Worm (Caenorhabditis elegans) whole organism, L4 larva: Measurements from ENCODE around the gene Y37E11B.2.
A peak's percentile ranks its signal among the peaks of the same experiment; 100 is the strongest.

Source experiments
- D1046.2 ChIP-seq: fragments of 200-800 bp; sonication (Bioruptor generic); IDR thresholded peaks from 2 replicates; pipeline ENCODE4 v1.3.6; 2022; ENCODE audit warnings: missing genetic modification characterization, missing compliant biosample characterization
- T20F7.1 ChIP-seq: fragments of 200-800 bp; sonication (Bioruptor generic); optimal IDR thresholded peaks from 2 replicates; lab custom pipeline; 2018; ENCODE audit warnings: mild to moderate bottlenecking, missing genetic modification characterization, missing compliant biosample characterization
- Y75B8A.6 ChIP-seq: fragments of 200-800 bp; sonication (Bioruptor generic); IDR thresholded peaks from 2 replicates; pipeline ENCODE4 v1.3.6; 2022; ENCODE audit warnings: missing genetic modification reagents, missing genetic modification characterization, missing compliant biosample characterization
- aha-1 ChIP-seq: fragments of 150-350 bp; peaks from one replicate; lab custom pipeline; 2014; ENCODE audit warnings: missing biosample characterization, missing genetic modification characterization
- aly-2 ChIP-seq: sonication (generic microtip); optimal IDR thresholded peaks from 2 replicates; lab custom pipeline; 2018; ENCODE audit warnings: missing biosample characterization, missing genetic modification characterization
- ama-1 ChIP-seq: fragments of 150-350 bp; optimal IDR thresholded peaks from 2 replicates; lab custom pipeline; 2014; ENCODE audit warnings: inconsistent platforms, mixed read lengths
- attf-4 ChIP-seq: sonication (generic microtip); optimal IDR thresholded peaks from 3 replicates; lab custom pipeline; 2017; ENCODE audit warnings: missing biosample characterization, missing genetic modification characterization
- ceh-28 ChIP-seq: fragments of 150-350 bp; optimal IDR thresholded peaks from 2 replicates; lab custom pipeline; 2014; ENCODE audit warnings: missing biosample characterization, missing genetic modification reagents, missing genetic modification characterization
- ceh-32 ChIP-seq: sonication (generic microtip); optimal IDR thresholded peaks from 2 replicates; lab custom pipeline; 2016; ENCODE audit warnings: mild to moderate bottlenecking, missing genetic modification characterization, missing compliant biosample characterization; ENCODE audit not compliant: poor library complexity
- ceh-82 ChIP-seq: sonication (generic microtip); optimal IDR thresholded peaks from 2 replicates; lab custom pipeline; 2017; ENCODE audit warnings: missing biosample characterization, missing genetic modification characterization
- ces-1 ChIP-seq: fragments of 150-350 bp; sonication (generic microtip); optimal IDR thresholded peaks from 4 replicates; lab custom pipeline; 2014; ENCODE audit warnings: missing biosample characterization, missing genetic modification reagents, missing genetic modification characterization
- ctbp-1 ChIP-seq: fragments of 200-800 bp; sonication (Bioruptor generic); IDR thresholded peaks from 2 replicates; pipeline ENCODE4 v1.3.6; 2022; ENCODE audit warnings: missing genetic modification reagents, missing genetic modification characterization, missing compliant biosample characterization
- daf-12 ChIP-seq: fragments of 150-350 bp; optimal IDR thresholded peaks from 2 replicates; lab custom pipeline; 2014; ENCODE audit warnings: missing biosample characterization, missing genetic modification reagents, missing genetic modification characterization
- dmd-9 ChIP-seq: fragments of 200-800 bp; sonication (Bioruptor generic); IDR thresholded peaks from 2 replicates; pipeline ENCODE4 v1.3.6; 2022; ENCODE audit warnings: missing genetic modification reagents, missing genetic modification characterization, missing compliant biosample characterization
- dpl-1 ChIP-seq: fragments of 150-350 bp; optimal IDR thresholded peaks from 2 replicates; lab custom pipeline; 2014; ENCODE audit warnings: missing biosample characterization, missing genetic modification reagents, missing genetic modification characterization
- duxl-1 ChIP-seq: sonication (generic microtip); optimal IDR thresholded peaks from 2 replicates; lab custom pipeline; 2016; ENCODE audit warnings: mild to moderate bottlenecking, missing genetic modification characterization, moderate library complexity, missing compliant biosample characterization; ENCODE audit not compliant: poor library complexity
- dve-1 ChIP-seq: sonication (generic microtip); optimal IDR thresholded peaks from 2 replicates; lab custom pipeline; 2017; ENCODE audit warnings: antibody characterized with exemption, mild to moderate bottlenecking, missing genetic modification characterization, missing compliant biosample characterization; ENCODE audit not compliant: insufficient read depth
- egl-27 ChIP-seq: sonication (generic microtip); optimal IDR thresholded peaks from 3 replicates; lab custom pipeline; 2017; ENCODE audit warnings: missing biosample characterization, missing genetic modification reagents, missing genetic modification characterization
- egl-43 ChIP-seq: fragments of 200-800 bp; sonication (Bioruptor generic); IDR thresholded peaks from 2 replicates; pipeline ENCODE4 v1.3.6; 2022; ENCODE audit warnings: missing genetic modification reagents, missing genetic modification characterization, missing compliant biosample characterization
- fos-1 ChIP-seq: fragments of 150-350 bp; optimal IDR thresholded peaks from 2 replicates; lab custom pipeline; 2014; ENCODE audit warnings: missing biosample characterization, missing genetic modification characterization
- hif-1 ChIP-seq, 2 experiments: sonication (generic microtip); optimal IDR thresholded peaks; 2 replicates each; lab custom pipeline; 2016 to 2017; ENCODE audit warnings: missing compliant biosample characterization in 2 of 2, missing genetic modification characterization in 2 of 2, missing genetic modification reagents in 2 of 2, missing genotype in 2 of 2, mild to moderate bottlenecking in 1 of 2
- hmg-1.1 ChIP-seq: fragments of 200-800 bp; sonication (Bioruptor generic); IDR thresholded peaks from 2 replicates; pipeline ENCODE4 v1.3.6; 2022; ENCODE audit warnings: missing genetic modification reagents, missing genetic modification characterization, missing compliant biosample characterization
- lim-7 ChIP-seq: fragments of 200-800 bp; sonication (Bioruptor generic); IDR thresholded peaks from 2 replicates; pipeline ENCODE4 v1.3.6; 2022; ENCODE audit warnings: missing genetic modification characterization, missing compliant biosample characterization
- lin-1 ChIP-seq: fragments of 200-800 bp; sonication (Bioruptor generic); IDR thresholded peaks from 2 replicates; pipeline ENCODE4 v1.3.6; 2022; ENCODE audit warnings: missing genetic modification reagents, missing genetic modification characterization, missing compliant biosample characterization
- lin-13 ChIP-seq: fragments of 150-350 bp; optimal IDR thresholded peaks from 2 replicates; lab custom pipeline; 2014; ENCODE audit warnings: missing biosample characterization, missing genetic modification reagents, missing genetic modification characterization
- lin-29 ChIP-seq: fragments of 200-800 bp; sonication (Bioruptor generic); IDR thresholded peaks from 2 replicates; pipeline ENCODE4 v1.3.6; 2022; ENCODE audit warnings: missing genetic modification reagents, missing genetic modification characterization, missing compliant biosample characterization
- lin-38 ChIP-seq: fragments of 200-800 bp; sonication (Bioruptor generic); IDR thresholded peaks from 2 replicates; pipeline ENCODE4 v1.3.6; 2022; ENCODE audit warnings: missing genetic modification reagents, missing genetic modification characterization, missing compliant biosample characterization
- lin-39 ChIP-seq: fragments of 150-350 bp; optimal IDR thresholded peaks from 2 replicates; lab custom pipeline; 2014; ENCODE audit warnings: missing biosample characterization, missing genetic modification reagents, missing genetic modification characterization
- lsy-2 ChIP-seq, 2 experiments: fragments of 150-350 bp in 1 of 2; sonication (generic microtip) in 1 of 2; optimal IDR thresholded peaks; 2 replicates each; lab custom pipeline; 2014 to 2017; ENCODE audit warnings: missing biosample characterization in 2 of 2, missing genetic modification characterization in 2 of 2
- madf-9 ChIP-seq: fragments of 200-800 bp; sonication (Bioruptor generic); conservative IDR thresholded peaks from 2 replicates; pipeline ENCODE4 v1.3.6; 2022; ENCODE audit warnings: missing genetic modification reagents, missing genetic modification characterization, missing compliant biosample characterization
- mep-1 ChIP-seq: fragments of 150-350 bp; sonication (generic microtip); optimal IDR thresholded peaks from 3 replicates; lab custom pipeline; 2014; ENCODE audit warnings: missing biosample characterization, missing genetic modification characterization
- mes-2 ChIP-seq: sonication (generic microtip); optimal IDR thresholded peaks from 2 replicates; lab custom pipeline; 2016; ENCODE audit warnings: missing genotype, mild to moderate bottlenecking, missing genetic modification characterization, missing compliant biosample characterization; ENCODE audit not compliant: poor library complexity, severe bottlenecking
- mxl-2 ChIP-seq: fragments of 200-800 bp; sonication (Bioruptor generic); conservative IDR thresholded peaks from 2 replicates; pipeline ENCODE4 v1.3.6; 2022; ENCODE audit warnings: missing genetic modification reagents, missing genetic modification characterization, missing compliant biosample characterization
- nhr-237 ChIP-seq: sonication (generic microtip); optimal IDR thresholded peaks from 2 replicates; lab custom pipeline; 2017; ENCODE audit warnings: missing biosample characterization, missing genetic modification characterization
- nhr-28 ChIP-seq: fragments of 150-350 bp; optimal IDR thresholded peaks from 2 replicates; lab custom pipeline; 2014; ENCODE audit warnings: missing biosample characterization, missing genetic modification characterization
- nhr-42 ChIP-seq: fragments of 200-800 bp; sonication (Bioruptor generic); IDR thresholded peaks from 2 replicates; pipeline ENCODE4 v1.3.6; 2022; ENCODE audit warnings: missing genetic modification characterization, missing compliant biosample characterization
- nhr-6 ChIP-seq: fragments of 150-350 bp; optimal IDR thresholded peaks from 2 replicates; lab custom pipeline; 2014; ENCODE audit warnings: missing biosample characterization, missing genetic modification characterization
- nhr-77 ChIP-seq: fragments of 150-350 bp; optimal IDR thresholded peaks from 2 replicates; lab custom pipeline; 2014; ENCODE audit warnings: missing biosample characterization, missing genetic modification characterization
- pha-4 ChIP-seq, 2 experiments: fragments of 150-350 bp in 1 of 2; fragments of 200-800 bp in 1 of 2; sonication (Bioruptor generic) in 1 of 2; IDR thresholded peaks in 1 of 2; optimal IDR thresholded peaks in 1 of 2; 2 replicates each; pipeline versions ENCODE4 v1.3.6 to Lab custom; 2014 to 2022; ENCODE audit warnings: missing genetic modification characterization in 2 of 2, missing genetic modification reagents in 2 of 2, missing biosample characterization in 1 of 2, missing compliant biosample characterization in 1 of 2
- snpc-4 ChIP-seq: fragments of 150-350 bp; optimal IDR thresholded peaks from 2 replicates; lab custom pipeline; 2014; ENCODE audit warnings: missing biosample characterization, missing genetic modification characterization
- tag-97 ChIP-seq: fragments of 200-800 bp; sonication (Bioruptor generic); IDR thresholded peaks from 2 replicates; pipeline ENCODE4 v1.3.6; 2022; ENCODE audit warnings: missing genetic modification characterization, missing compliant biosample characterization
- tra-1 ChIP-seq: fragments of 200-800 bp; sonication (Bioruptor generic); IDR thresholded peaks from 2 replicates; pipeline ENCODE4 v1.3.6; 2022; ENCODE audit warnings: missing genetic modification reagents, missing genetic modification characterization, missing compliant biosample characterization
- unc-39 ChIP-seq: sonication (generic microtip); optimal IDR thresholded peaks from 2 replicates; lab custom pipeline; 2017; ENCODE audit warnings: missing biosample characterization, missing genetic modification characterization
- zag-1 ChIP-seq: fragments of 150-350 bp; optimal IDR thresholded peaks from 2 replicates; lab custom pipeline; 2014; ENCODE audit warnings: missing biosample characterization, missing genetic modification characterization
- ztf-11 ChIP-seq: fragments of 150-350 bp; optimal IDR thresholded peaks from 2 replicates; lab custom pipeline; 2014; ENCODE audit warnings: missing biosample characterization, missing genetic modification characterization
- ztf-7 ChIP-seq: fragments of 150-350 bp; optimal IDR thresholded peaks from 2 replicates; lab custom pipeline; 2014; ENCODE audit warnings: missing biosample characterization, missing genetic modification characterization

Y37E11B.2 gene

DNA sequence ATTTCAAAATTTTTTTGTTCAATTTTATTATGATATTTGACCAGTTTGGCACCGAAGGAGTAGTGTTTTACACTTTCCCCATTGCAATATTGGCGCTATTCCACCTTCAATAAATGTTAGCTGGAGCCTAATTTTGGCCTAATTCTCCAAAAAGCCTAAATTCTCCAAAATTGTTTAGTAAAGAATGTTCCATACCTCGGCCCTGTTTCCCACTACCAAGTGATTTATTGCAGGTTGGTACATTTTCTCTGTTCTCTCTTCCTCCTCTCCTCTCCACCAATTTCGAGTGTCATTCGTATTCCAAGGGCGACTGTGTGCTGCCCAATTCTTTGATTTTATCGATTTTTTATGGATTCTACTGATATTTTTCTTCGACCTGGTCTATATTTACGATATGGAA is at the start of gene Y37E11B.2:
Y37E11B.2 (plus strand) TSS at position 301 of the 400 bp plus-strand sequence.
- TF ChIP-seq ctbp-1 = no peak
- no peak for TF ChIP-seq lin-38 (GFP tag; lab: Robert Waterston, UW)

DNA sequence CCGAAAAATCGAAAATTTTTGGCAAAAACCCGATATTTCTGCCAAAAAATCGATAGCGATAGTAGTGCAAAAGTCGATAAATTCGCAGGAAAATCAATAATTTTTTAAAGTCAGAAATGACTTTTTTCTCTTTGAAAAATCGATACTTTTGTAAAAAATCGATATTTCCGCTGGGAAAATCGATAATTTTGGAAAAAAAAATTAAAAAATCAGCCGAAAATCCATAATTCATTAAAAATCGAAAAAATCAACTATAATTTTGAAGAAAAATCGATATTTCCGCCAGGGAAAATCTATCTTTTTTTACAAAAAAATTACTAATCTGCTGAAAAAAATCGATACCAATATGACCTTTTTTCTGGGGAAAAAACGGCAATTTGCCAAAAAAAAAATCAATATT is 46.7 kb upstream of the Y37E11B.2 start:
- no peak for TF ChIP-seq mes-2
- peak; percentile 92 for TF ChIP-seq ceh-28
- no peak for TF ChIP-seq egl-27 (tag; lab: Kevin White, UChicago)
- TF ChIP-seq unc-39 (tag; lab: Kevin White, UChicago) = no peak
- no peak for TF ChIP-seq ctbp-1
- TF ChIP-seq lsy-2 (tag; optimal IDR thresholded peaks at IDR 0.05; lab: Kevin White, UChicago) = no peak

DNA sequence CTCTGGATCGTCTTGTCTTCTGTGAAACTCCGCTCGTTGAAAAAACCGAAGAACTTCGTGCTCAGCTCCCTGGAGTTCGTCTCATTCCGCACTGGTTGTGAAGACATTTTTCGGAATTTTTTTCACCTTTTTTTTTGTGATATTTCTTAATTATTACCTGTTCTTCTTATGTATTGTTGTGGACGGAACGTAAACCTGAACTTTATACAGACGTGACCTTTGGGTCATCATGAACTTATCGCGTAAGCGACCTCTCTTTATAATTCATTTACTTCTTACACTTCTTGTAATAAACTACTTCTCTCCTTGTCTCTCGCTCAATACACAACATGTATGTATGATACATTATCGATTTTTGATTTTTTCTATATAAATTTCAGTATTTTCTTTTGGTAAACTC is 46.1 kb upstream of the Y37E11B.2 start, which contains the start of gene M57.1:
M57.1 (plus strand) TSS at position 301 of the 400 bp plus-strand sequence.
- no peak for TF ChIP-seq D1046.2 (GFP tag; lab: Robert Waterston, UW)
- no peak for TF ChIP-seq mep-1 (tag; lab: Kevin White, UChicago)
- no peak for TF ChIP-seq dpl-1
- TF ChIP-seq aha-1 (tag; lab: Kevin White, UChicago) = no peak
- no peak for TF ChIP-seq lin-29
- no peak for TF ChIP-seq ztf-7 (tag; lab: Kevin White, UChicago)
- TF ChIP-seq nhr-42 (GFP tag; lab: Robert Waterston, UW) = no peak
- no peak for TF ChIP-seq lin-38 (GFP tag; lab: Robert Waterston, UW)
- TF ChIP-seq tra-1 (GFP tag; lab: Robert Waterston, UW) = no peak
- no peak for TF ChIP-seq ama-1
- no peak for TF ChIP-seq Y75B8A.6 (GFP tag; lab: Robert Waterston, UW)
- TF ChIP-seq ztf-11 (tag; lab: Kevin White, UChicago) = no peak
- TF ChIP-seq aly-2 (tag; lab: Kevin White, UChicago) = no peak
- no peak for TF ChIP-seq madf-9 (GFP tag; lab: Robert Waterston, UW)
- TF ChIP-seq nhr-77 (tag; lab: Kevin White, UChicago) = no peak
- TF ChIP-seq nhr-237 (tag; lab: Kevin White, UChicago) = no peak
- TF ChIP-seq hif-1 (tag; optimal IDR thresholded peaks at IDR 0.05; lab: Kevin White, UChicago) = no peak
- TF ChIP-seq lim-7 (GFP tag; lab: Robert Waterston, UW) = no peak
- TF ChIP-seq lin-1 = no peak
- TF ChIP-seq ceh-32 (tag; lab: Kevin White, UChicago) = no peak

DNA sequence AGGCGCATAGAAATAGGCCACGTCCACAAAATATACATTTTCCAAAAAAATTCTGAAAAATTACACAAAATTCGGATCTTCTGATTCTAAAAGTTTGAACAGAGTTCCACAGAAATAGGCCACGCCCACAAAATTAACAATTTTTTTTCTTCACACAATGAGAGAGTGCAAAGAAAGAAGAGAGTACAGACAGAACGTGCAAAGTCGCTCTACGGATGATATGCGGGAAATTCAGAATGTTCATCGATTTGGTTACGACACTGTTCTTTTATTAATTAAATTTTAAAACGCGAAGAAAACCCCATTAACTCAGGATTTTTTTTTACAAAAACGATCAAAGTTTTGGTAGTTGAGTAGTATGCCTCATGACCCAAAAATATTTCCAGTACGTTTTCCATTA is 45.3 kb upstream of the Y37E11B.2 start:
- peak; percentile 72 for TF ChIP-seq aha-1 (tag; lab: Kevin White, UChicago)
- TF ChIP-seq pha-4 (GFP tag; IDR thresholded peaks at IDR 0.05; lab: Robert Waterston, UW) = no peak
- no peak for TF ChIP-seq pha-4 (tag; optimal IDR thresholded peaks at IDR 0.05; lab: Kevin White, UChicago)
- TF ChIP-seq ama-1 = no peak
- TF ChIP-seq fos-1 (tag; lab: Kevin White, UChicago) = no peak
- no peak for TF ChIP-seq unc-39 (tag; lab: Kevin White, UChicago)
- peak; percentile 18 for TF ChIP-seq mes-2
- no peak for TF ChIP-seq egl-43 (GFP tag; lab: Robert Waterston, UW)
- TF ChIP-seq nhr-6 (tag; lab: Kevin White, UChicago) = no peak
- TF ChIP-seq lin-39 (tag; lab: Kevin White, UChicago) = no peak
- peak; percentile 34 for TF ChIP-seq dpl-1
- no peak for TF ChIP-seq nhr-28 (tag; lab: Kevin White, UChicago)
- no peak for TF ChIP-seq Y75B8A.6 (GFP tag; lab: Robert Waterston, UW)
- peak; percentile 73 for TF ChIP-seq lin-38 (GFP tag; lab: Robert Waterston, UW)
- no peak for TF ChIP-seq dve-1
- no peak for TF ChIP-seq daf-12
- no peak for TF ChIP-seq ctbp-1
- no peak for TF ChIP-seq mxl-2 (GFP tag; lab: Robert Waterston, UW)
- no peak for TF ChIP-seq dmd-9 (GFP tag; lab: Robert Waterston, UW)
- no peak for TF ChIP-seq duxl-1 (tag; lab: Kevin White, UChicago)
- TF ChIP-seq ceh-82 (tag; lab: Kevin White, UChicago) = no peak
- no peak for TF ChIP-seq snpc-4 (tag; lab: Kevin White, UChicago)
- no peak for TF ChIP-seq tag-97 (GFP tag; lab: Robert Waterston, UW)
- no peak for TF ChIP-seq zag-1 (tag; lab: Kevin White, UChicago)
- no peak for TF ChIP-seq lin-13 (GFP tag; lab: Kevin White, UChicago)
- TF ChIP-seq ces-1 = no peak
- TF ChIP-seq hmg-1.1 (GFP tag; lab: Robert Waterston, UW) = no peak
- TF ChIP-seq attf-4 (tag; lab: Kevin White, UChicago) = no peak
- no peak for TF ChIP-seq lim-7 (GFP tag; lab: Robert Waterston, UW)
- peak in 1 of 2 experiments; percentile 37 for TF ChIP-seq lsy-2 (tag; optimal IDR thresholded peaks at IDR 0.05; lab: Kevin White, UChicago)
- no peak for TF ChIP-seq T20F7.1
